Worm (Caenorhabditis elegans): Measurements from ENCODE around the gene marc-1.

- TF ChIP-seq pqm-1 (tag; optimal IDR thresholded peaks at IDR 0.05) (no peak), nhr-25 (tag; optimal IDR thresholded peaks at IDR 0.05; ENCODE audit: borderline replicate concordance, insufficient read depth) (no peak), nhr-42 (GFP tag; IDR thresholded peaks at IDR 0.05) (no peak), nhr-11 (tag; optimal IDR thresholded peaks at IDR 0.05) (no peak), lin-1 (GFP tag; IDR thresholded peaks at IDR 0.05) (no peak), unc-39 (tag; optimal IDR thresholded peaks at IDR 0.05) (no peak), jun-1 (tag; optimal IDR thresholded peaks at IDR 0.05) (no peak), fos-1 (tag; optimal IDR thresholded peaks at IDR 0.05) (no peak)
Observed at ce11 chrV:9731852-9732251, 7.7 kb upstream of the marc-1 start.

Measured in whole organism, L4 larva.